Worm (Caenorhabditis elegans): ENCODE measurements around the gene F58H1.3.

The F58H1.3 gene

DNA sequence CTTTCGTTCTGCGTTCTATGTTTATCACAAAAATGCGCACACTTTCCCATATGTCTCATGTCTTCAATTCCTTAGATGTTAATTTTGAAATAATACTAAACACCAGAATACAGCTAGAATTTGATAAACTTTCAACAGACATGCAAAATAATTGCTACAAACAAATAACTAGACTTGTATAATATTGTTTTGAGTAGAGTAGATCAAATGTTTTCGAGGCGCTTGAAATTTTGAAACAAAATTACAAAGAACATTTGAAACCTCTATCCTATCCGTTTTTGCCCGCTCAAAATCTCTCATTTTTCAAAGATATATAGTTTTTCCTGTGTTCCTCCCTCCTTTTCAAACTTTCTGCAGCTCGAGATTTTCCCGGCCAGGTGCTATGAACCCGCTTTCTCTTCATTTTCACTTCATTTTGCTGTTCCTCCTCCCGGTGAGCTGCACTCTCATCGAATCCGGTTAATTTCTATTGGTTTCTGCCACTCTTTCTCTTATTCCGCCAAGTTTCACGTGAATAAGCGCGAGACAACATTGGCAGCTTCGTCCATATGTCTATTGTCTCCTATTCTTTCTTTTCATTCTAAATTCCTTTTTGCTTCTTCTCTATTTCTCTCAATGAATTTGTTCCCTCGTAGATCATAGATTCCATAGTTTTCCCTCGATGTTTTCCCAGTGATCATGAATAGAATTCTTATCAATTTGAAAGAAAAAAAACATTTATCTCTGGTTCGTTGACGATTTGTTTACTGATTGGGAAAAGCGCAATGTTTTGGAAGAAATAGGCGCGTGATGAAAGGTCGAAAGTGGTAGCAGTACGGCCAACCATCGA lies 11.9 kb upstream of the F58H1.3 start:
- TF ChIP-seq sma-3 (GFP tag; optimal IDR thresholded peaks at IDR 0.05) (no peak), nhr-129 (tag; optimal IDR thresholded peaks at IDR 0.05) (peak; percentile 63), sem-4 (tag; optimal IDR thresholded peaks at IDR 0.05) (no peak), nhr-12 (tag; optimal IDR thresholded peaks at IDR 0.05) (no peak), blmp-1 (tag; optimal IDR thresholded peaks at IDR 0.05; ENCODE audit: insufficient read depth) (no peak), unc-55 (GFP tag; optimal IDR thresholded peaks at IDR 0.05) (peak; percentile 27), ztf-1 (GFP tag; conservative IDR thresholded peaks at IDR 0.05) (no peak), lin-13 (GFP tag; optimal IDR thresholded peaks at IDR 0.05) (no peak), nhr-237 (tag; optimal IDR thresholded peaks at IDR 0.05) (no peak), aly-2 (tag; optimal IDR thresholded peaks at IDR 0.05) (no peak), dmd-4 (tag; optimal IDR thresholded peaks at IDR 0.05) (no peak), gmeb-1 (tag; optimal IDR thresholded peaks at IDR 0.05) (no peak), nhr-77 (tag; optimal IDR thresholded peaks at IDR 0.05) (no peak), sma-9 (GFP tag; optimal IDR thresholded peaks at IDR 0.05) (peak; percentile 49), sma-9 (tag; optimal IDR thresholded peaks at IDR 0.05) (no peak), snpc-4 (tag; optimal IDR thresholded peaks at IDR 0.05) (no peak), lsy-2 (tag; optimal IDR thresholded peaks at IDR 0.05) (peak in 1 of 2 experiments; percentile 31), nhr-11 (tag; optimal IDR thresholded peaks at IDR 0.05) (no peak), mbf-1 (tag; optimal IDR thresholded peaks at IDR 0.05) (no peak), ZK546.5 (tag; optimal IDR thresholded peaks at IDR 0.05) (no peak), crh-2 (tag; optimal IDR thresholded peaks at IDR 0.05) (peak; percentile 54), nhr-25 (tag; optimal IDR thresholded peaks at IDR 0.05) (no peak), F13H6.1 (tag; optimal IDR thresholded peaks at IDR 0.05) (peak; percentile 42), mab-5 (tag; optimal IDR thresholded peaks at IDR 0.05) (no peak), C34F6.9 (tag; optimal IDR thresholded peaks at IDR 0.05) (peak; percentile 62), fos-1 (tag; optimal IDR thresholded peaks at IDR 0.05) (peak; percentile 9), elt-3 (tag; optimal IDR thresholded peaks at IDR 0.05) (no peak)

ce11 chrV:11927346-11927745 lies 6.4 kb upstream of the F58H1.3 start, which contains the start of gene osm-6:
Gene osm-6 (minus strand): TSS chrV:11927446.
- TF ChIP-seq sma-9 (GFP tag; optimal IDR thresholded peaks at IDR 0.05) = no peak
- TF ChIP-seq sma-9 (tag; optimal IDR thresholded peaks at IDR 0.05) = no peak
- no peak for TF ChIP-seq peb-1 (tag; optimal IDR thresholded peaks at IDR 0.05)
- no peak for TF ChIP-seq nhr-21 (tag; optimal IDR thresholded peaks at IDR 0.05)
- no peak for TF ChIP-seq mbf-1 (tag; optimal IDR thresholded peaks at IDR 0.05)
- no peak for TF ChIP-seq dmd-4 (tag; optimal IDR thresholded peaks at IDR 0.05)
- TF ChIP-seq fos-1 (tag; optimal IDR thresholded peaks at IDR 0.05) = no peak
- TF ChIP-seq lin-39 (tag; optimal IDR thresholded peaks at IDR 0.05) = no peak
- TF ChIP-seq C34F6.9 (tag; optimal IDR thresholded peaks at IDR 0.05) = no peak
- no peak for TF ChIP-seq nhr-25 (tag; optimal IDR thresholded peaks at IDR 0.05)
- no peak for TF ChIP-seq R02D3.7 (tag; optimal IDR thresholded peaks at IDR 0.05)
- TF ChIP-seq nhr-10 (tag; optimal IDR thresholded peaks at IDR 0.05) = no peak
- TF ChIP-seq skn-1 (tag; optimal IDR thresholded peaks at IDR 0.05) = no peak

DNA sequence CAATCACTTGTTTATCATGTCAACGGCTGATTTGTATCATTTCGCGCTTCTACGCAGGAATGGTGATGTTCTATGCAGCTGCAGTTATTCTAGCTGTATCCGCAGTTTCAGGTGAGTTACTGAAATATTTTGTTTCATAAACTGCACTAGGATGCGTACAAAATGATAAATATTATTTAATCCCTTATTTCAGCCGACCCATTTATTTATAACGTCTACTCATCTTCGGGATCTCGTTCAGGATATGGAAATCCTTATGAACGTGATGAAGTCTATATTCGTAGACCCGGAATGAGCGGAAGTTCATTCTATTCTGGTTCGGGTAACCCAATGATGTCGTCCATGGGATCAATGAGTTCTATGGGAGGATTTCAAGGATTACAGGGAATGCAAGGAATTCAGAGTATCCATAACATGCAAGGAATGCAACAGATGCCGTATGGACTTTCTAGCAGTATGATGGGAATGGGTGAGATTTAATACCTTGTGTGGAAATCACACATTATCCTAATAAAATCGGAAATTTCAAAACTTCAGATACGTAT lies 4.7 kb upstream of the F58H1.3 start, which contains the start of gene F58H1.2:
TSS of gene F58H1.2 (plus strand) at position 51 of the 545 bp plus-strand sequence.
- TF ChIP-seq ama-1 (optimal IDR thresholded peaks at IDR 0.05) (no peak), lin-11 (tag; optimal IDR thresholded peaks at IDR 0.05) (no peak), blmp-1 (tag; optimal IDR thresholded peaks at IDR 0.05; ENCODE audit: insufficient read depth) (no peak), nhr-21 (tag; optimal IDR thresholded peaks at IDR 0.05) (no peak), nhr-25 (tag; optimal IDR thresholded peaks at IDR 0.05) (no peak), C34F6.9 (tag; optimal IDR thresholded peaks at IDR 0.05) (no peak), zag-1 (tag; optimal IDR thresholded peaks at IDR 0.05) (no peak), aly-2 (tag; optimal IDR thresholded peaks at IDR 0.05) (no peak), sem-4 (tag; optimal IDR thresholded peaks at IDR 0.05) (no peak), nhr-129 (tag; optimal IDR thresholded peaks at IDR 0.05) (no peak), unc-55 (GFP tag; optimal IDR thresholded peaks at IDR 0.05) (no peak), sma-9 (GFP tag; optimal IDR thresholded peaks at IDR 0.05) (no peak), sma-9 (tag; optimal IDR thresholded peaks at IDR 0.05) (no peak)

Data from whole organism, L2 larva.